Worm (Caenorhabditis elegans): ENCODE data around the gene hrg-7.

Gene hrg-7

DNA sequence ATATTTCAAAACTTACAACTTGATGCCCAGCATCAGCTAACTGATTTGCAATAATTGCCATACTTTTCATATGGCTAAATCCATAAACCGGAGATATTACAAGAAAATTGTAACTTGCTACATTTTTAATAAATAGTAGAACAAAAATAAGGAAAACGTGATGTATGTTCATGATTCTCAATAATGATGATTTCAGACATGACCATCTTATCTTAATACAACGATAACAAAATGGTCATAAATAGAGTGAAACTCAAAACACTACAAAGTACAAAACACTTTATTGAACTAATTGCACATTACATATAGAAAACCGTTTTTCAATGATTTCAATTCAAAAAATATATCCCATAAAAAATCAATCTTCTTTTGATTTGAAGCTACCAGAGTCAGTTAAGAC, 50.9 kb downstream of the hrg-7 start, which contains the start of gene ugt-5:
Gene ugt-5 (minus strand): TSS at position 214 of the 400 bp plus-strand sequence.
- TF ChIP-seq tbx-2 (tag; optimal IDR thresholded peaks at IDR 0.05) (no peak), elt-4 (tag; optimal IDR thresholded peaks at IDR 0.05) (no peak), fkh-10 (GFP tag; optimal IDR thresholded peaks at IDR 0.05) (no peak)

Data from whole organism, late embryonic.